Worm (Caenorhabditis elegans): ENCODE results near the gene ZK402.5.
A peak's percentile ranks its signal among the peaks of the same experiment; 100 is the strongest.

DNA sequence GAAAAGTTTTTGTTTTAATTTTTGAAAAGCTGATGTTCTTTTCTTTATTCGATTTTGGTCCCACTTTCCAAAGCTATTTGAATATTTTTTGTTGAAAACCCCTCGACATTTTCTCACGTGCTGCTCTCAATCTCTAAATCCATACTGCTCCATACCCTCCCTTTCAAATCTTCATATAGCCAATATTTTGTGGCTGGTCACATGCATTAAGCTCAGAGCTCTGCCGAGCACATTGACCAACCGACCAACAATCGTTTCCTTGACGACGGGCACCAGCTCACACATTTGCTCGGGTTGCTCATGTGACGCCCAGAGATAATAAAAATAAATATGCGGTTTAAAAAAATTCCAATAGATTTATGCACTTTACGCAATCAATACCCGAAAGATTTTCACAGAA is 37.8 kb upstream of the ZK402.5 start:
- TF ChIP-seq mep-1 (tag; optimal IDR thresholded peaks at IDR 0.05) (peak; percentile 28), fos-1 (tag; optimal IDR thresholded peaks at IDR 0.05) (no peak), php-3 (GFP tag; IDR thresholded peaks at IDR 0.05) (no peak)
